Worm (Caenorhabditis elegans): ENCODE results near the gene M110.10.

M110.10 gene

DNA sequence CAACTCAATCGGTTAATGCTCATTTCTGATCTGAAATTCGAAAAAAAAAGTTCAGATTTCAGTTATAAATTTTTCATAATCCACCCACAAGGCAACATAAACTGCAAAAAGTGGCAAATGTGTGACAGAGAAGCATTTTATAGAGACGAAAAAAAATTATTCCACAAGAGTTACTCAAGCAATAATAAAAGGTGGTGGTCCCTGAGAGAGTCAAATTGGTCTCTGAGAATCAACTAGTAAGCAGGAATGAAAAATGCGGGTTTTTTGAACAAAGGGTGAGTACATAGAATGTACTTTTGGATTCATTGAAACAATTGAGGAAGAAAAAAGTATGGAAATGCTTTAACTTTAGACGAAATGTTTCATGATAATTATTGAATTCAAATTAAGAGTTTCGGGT, 43.9 kb downstream of the M110.10 start, which contains the start of gene T05C12.11:
Gene T05C12.11 (minus strand): TSS at position 101 of the 400 bp plus-strand sequence.
- TF ChIP-seq attf-6 (GFP tag; IDR thresholded peaks at IDR 0.05) (no peak), lir-1 (GFP tag; conservative IDR thresholded peaks at IDR 0.05) (no peak), hsf-1 (GFP tag; IDR thresholded peaks at IDR 0.05) (no peak), ekl-4 (GFP tag; IDR thresholded peaks at IDR 0.05) (no peak), F39B2.1 (GFP tag; IDR thresholded peaks at IDR 0.05) (no peak), B0035.1 (tag; optimal IDR thresholded peaks at IDR 0.05) (no peak), dpff-1 (tag; optimal IDR thresholded peaks at IDR 0.05) (no peak), C06A6.2 (GFP tag; conservative IDR thresholded peaks at IDR 0.05) (no peak), ets-4 (GFP tag; optimal IDR thresholded peaks at IDR 0.05) (no peak), mes-4 (tag; optimal IDR thresholded peaks at IDR 0.05) (no peak), mcd-1 (GFP tag; IDR thresholded peaks at IDR 0.05) (no peak), somi-1 (GFP tag; optimal IDR thresholded peaks at IDR 0.05) (no peak), xnd-1 (tag; optimal IDR thresholded peaks at IDR 0.05) (no peak), atf-7 (tag; optimal IDR thresholded peaks at IDR 0.05) (no peak), ceh-40 (GFP tag; IDR thresholded peaks at IDR 0.05) (no peak), ZK185.1 (tag; optimal IDR thresholded peaks at IDR 0.05; ENCODE audit: poor library complexity, severe bottlenecking) (no peak), hrde-1 (tag; optimal IDR thresholded peaks at IDR 0.05; ENCODE audit: borderline replicate concordance) (no peak)

- TF ChIP-seq ets-4 (GFP tag; optimal IDR thresholded peaks at IDR 0.05) (no peak), sdz-38 (tag; optimal IDR thresholded peaks at IDR 0.05) (no peak), F33H1.4 (GFP tag; IDR thresholded peaks at IDR 0.05) (no peak), zfh-2 (GFP tag; conservative IDR thresholded peaks at IDR 0.05) (no peak), ztf-28 (GFP tag; IDR thresholded peaks at IDR 0.05) (no peak), mel-28 (tag; optimal IDR thresholded peaks at IDR 0.05; ENCODE audit: borderline replicate concordance) (no peak), tlf-1 (GFP tag; optimal IDR thresholded peaks at IDR 0.05) (no peak), Y95B8A.8 (GFP tag; IDR thresholded peaks at IDR 0.05) (no peak), bed-2 (GFP tag; IDR thresholded peaks at IDR 0.05) (no peak), let-607 (tag; optimal IDR thresholded peaks at IDR 0.05) (no peak), lin-35 (GFP tag; optimal IDR thresholded peaks at IDR 0.05) (no peak), F49E8.2 (tag; optimal IDR thresholded peaks at IDR 0.05; ENCODE audit: insufficient read depth) (no peak), lag-1 (GFP tag; IDR thresholded peaks at IDR 0.05) (no peak), ztf-3 (GFP tag; optimal IDR thresholded peaks at IDR 0.05) (no peak), ztf-25 (GFP tag; IDR thresholded peaks at IDR 0.05) (no peak), F57A8.1 (GFP tag; optimal IDR thresholded peaks at IDR 0.05) (no peak), C06A6.2 (GFP tag; conservative IDR thresholded peaks at IDR 0.05) (no peak)
Observed at ce11 chrII:8169283-8169682, 45.0 kb downstream of the M110.10 start, which contains the start of gene T05C12.15. Gene T05C12.15, plus strand, starts transcription at chrII:8169583.

All from whole organism, young adult.